Fruit fly (Drosophila melanogaster) whole organism, embryonic: ENCODE results near the gene CG18557.
A peak's percentile ranks its signal among the peaks of the same experiment; 100 is the strongest.

Experiments used
- Aef1 ChIP-seq: fragments of 200-800 bp; sonication (Bioruptor generic); IDR thresholded peaks from 3 replicates; pipeline ENCODE4 v1.3.6; 2022; ENCODE audit warnings: missing biosample characterization, missing genetic modification characterization
- Atf3 ChIP-seq: fragments of 200-800 bp; sonication (Bioruptor generic); optimal IDR thresholded peaks from 3 replicates; lab custom pipeline; 2016; ENCODE audit warnings: missing biosample characterization, missing genetic modification characterization
- B-H1 ChIP-seq: fragments of 200-800 bp; sonication (Bioruptor generic); IDR thresholded peaks from 3 replicates; pipeline ENCODE4 v1.3.6; 2022; ENCODE audit warnings: missing biosample characterization, missing genetic modification characterization
- C15 ChIP-seq: fragments of 200-800 bp; sonication (Bioruptor generic); IDR thresholded peaks from 3 replicates; pipeline ENCODE4 v1.3.6; 2022; ENCODE audit warnings: missing biosample characterization, missing genetic modification characterization
- CG10147 ChIP-seq: fragments of 200-800 bp; sonication (Bioruptor generic); optimal IDR thresholded peaks from 2 replicates; lab custom pipeline; 2019; ENCODE audit warnings: missing biosample characterization, mild to moderate bottlenecking, missing genetic modification characterization, moderate library complexity
- CG10543 ChIP-seq: fragments of 200-800 bp; sonication (Bioruptor generic); optimal IDR thresholded peaks from 3 replicates; lab custom pipeline; 2017; ENCODE audit warnings: missing biosample characterization, mild to moderate bottlenecking, missing genetic modification characterization, moderate library complexity
- CG11247 ChIP-seq: fragments of 200-800 bp; sonication (Bioruptor generic); IDR thresholded peaks from 2 replicates; pipeline ENCODE4 v1.3.6; 2022; ENCODE audit warnings: missing biosample characterization, missing genetic modification characterization
- CG12744 ChIP-seq: fragments of 200-800 bp; sonication (Bioruptor generic); optimal IDR thresholded peaks from 2 replicates; lab custom pipeline; 2016; ENCODE audit warnings: missing biosample characterization, missing genetic modification characterization
- CG13296 ChIP-seq: fragments of 200-800 bp; sonication (Bioruptor generic); optimal IDR thresholded peaks from 3 replicates; lab custom pipeline; 2018; ENCODE audit warnings: missing biosample characterization, mild to moderate bottlenecking, missing genetic modification characterization
- CG1602 ChIP-seq: fragments of 200-800 bp; sonication (Bioruptor generic); optimal IDR thresholded peaks from 3 replicates; lab custom pipeline; 2016; ENCODE audit warnings: missing biosample characterization, missing genetic modification characterization
- CG1603 ChIP-seq: fragments of 200-800 bp; sonication (Bioruptor generic); optimal IDR thresholded peaks from 2 replicates; lab custom pipeline; 2019; ENCODE audit warnings: missing biosample characterization, mild to moderate bottlenecking, missing genetic modification characterization, moderate library complexity
- CG17612 ChIP-seq: fragments of 200-800 bp; sonication (Bioruptor generic); IDR thresholded peaks from 2 replicates; pipeline ENCODE4 v1.3.6; 2022; ENCODE audit warnings: missing biosample characterization, missing genetic modification characterization
- CG17829 ChIP-seq: fragments of 200-800 bp; optimal IDR thresholded peaks from 2 replicates; lab custom pipeline; 2019; ENCODE audit warnings: missing biosample characterization, mild to moderate bottlenecking, missing genetic modification characterization, moderate library complexity
- CG30020 ChIP-seq: fragments of 200-800 bp; optimal IDR thresholded peaks from 2 replicates; lab custom pipeline; 2019; ENCODE audit warnings: missing biosample characterization, mild to moderate bottlenecking, missing genetic modification characterization, moderate library complexity
- CG31388 ChIP-seq: fragments of 200-800 bp; sonication (Bioruptor generic); optimal IDR thresholded peaks from 2 replicates; lab custom pipeline; 2016; ENCODE audit warnings: missing biosample characterization, missing genetic modification characterization
- CG3281 ChIP-seq: fragments of 200-800 bp; sonication (Bioruptor generic); optimal IDR thresholded peaks from 3 replicates; lab custom pipeline; 2017; ENCODE audit warnings: missing biosample characterization, mild to moderate bottlenecking, missing genetic modification characterization
- CG33557 ChIP-seq: fragments of 200-800 bp; sonication (Bioruptor generic); optimal IDR thresholded peaks from 2 replicates; lab custom pipeline; 2019; ENCODE audit warnings: missing biosample characterization, mild to moderate bottlenecking, missing genetic modification characterization, moderate library complexity
- CG42726 ChIP-seq: fragments of 200-800 bp; sonication (Bioruptor generic); IDR thresholded peaks from 2 replicates; pipeline ENCODE4 v1.3.6; 2022; ENCODE audit warnings: missing biosample characterization, missing genetic modification characterization; ENCODE audit not compliant: partially characterized antibody
- CG5953 ChIP-seq: fragments of 200-800 bp; sonication (Bioruptor generic); IDR thresholded peaks from 2 replicates; pipeline ENCODE4 v1.3.6; 2022; ENCODE audit warnings: missing biosample characterization, missing genetic modification characterization
- CG6654 ChIP-seq: fragments of 200-800 bp; sonication (Bioruptor generic); optimal IDR thresholded peaks from 2 replicates; lab custom pipeline; 2017; ENCODE audit warnings: missing biosample characterization, mild to moderate bottlenecking, missing genetic modification characterization
- CG6683 ChIP-seq: fragments of 200-800 bp; sonication (Bioruptor generic); optimal IDR thresholded peaks from 2 replicates; lab custom pipeline; 2017; ENCODE audit warnings: missing biosample characterization, mild to moderate bottlenecking, missing genetic modification characterization, missing genetic modification reagents
- CG8478 ChIP-seq: fragments of >200 bp; optimal IDR thresholded peaks from 2 replicates; lab custom pipeline; 2018
- CG9215 ChIP-seq: fragments of 200-800 bp; sonication (Bioruptor generic); IDR thresholded peaks from 2 replicates; pipeline ENCODE4 v1.3.6; 2022; ENCODE audit warnings: missing biosample characterization, missing genetic modification characterization
- CG9727 ChIP-seq: fragments of 200-800 bp; sonication (Bioruptor generic); optimal IDR thresholded peaks from 3 replicates; lab custom pipeline; 2017; ENCODE audit warnings: missing biosample characterization, mild to moderate bottlenecking, missing genetic modification characterization
- Camta ChIP-seq: fragments of 200-800 bp; sonication (Bioruptor generic); optimal IDR thresholded peaks from 2 replicates; lab custom pipeline; 2016; ENCODE audit warnings: missing biosample characterization, missing genetic modification characterization
- Doc2 ChIP-seq: fragments of 200-800 bp; sonication (Bioruptor generic); IDR thresholded peaks from 2 replicates; pipeline ENCODE4 v1.3.6; 2022; ENCODE audit warnings: missing biosample characterization, missing genetic modification characterization
- E2f1 ChIP-seq: fragments of 200-800 bp; sonication (Bioruptor generic); IDR thresholded peaks from 2 replicates; pipeline ENCODE4 v1.3.6; 2022; ENCODE audit warnings: missing biosample characterization, missing genetic modification characterization
- ERR ChIP-seq: fragments of 200-800 bp; sonication (Bioruptor generic); optimal IDR thresholded peaks from 2 replicates; lab custom pipeline; 2016; ENCODE audit warnings: missing biosample characterization, missing genetic modification characterization
- HHEX ChIP-seq: fragments of 200-800 bp; sonication (Bioruptor generic); optimal IDR thresholded peaks from 3 replicates; lab custom pipeline; 2017; ENCODE audit warnings: missing biosample characterization, mild to moderate bottlenecking, missing genetic modification characterization, missing genetic modification reagents
- Hmx ChIP-seq: fragments of 200-800 bp; sonication (Bioruptor generic); optimal IDR thresholded peaks from 2 replicates; lab custom pipeline; 2016; ENCODE audit warnings: missing biosample characterization, missing genetic modification characterization
- MBD-R2 ChIP-seq: fragments of 200-800 bp; sonication (Bioruptor generic); IDR thresholded peaks from 2 replicates; pipeline ENCODE4 v1.3.6; 2022; ENCODE audit warnings: missing biosample characterization, missing genetic modification characterization
- Oli ChIP-seq: fragments of 200-800 bp; sonication (Bioruptor generic); optimal IDR thresholded peaks from 2 replicates; lab custom pipeline; 2018; ENCODE audit warnings: missing biosample characterization, mild to moderate bottlenecking, missing genetic modification characterization, moderate library complexity
- ato ChIP-seq: fragments of 200-800 bp; sonication (Bioruptor generic); IDR thresholded peaks from 2 replicates; pipeline ENCODE4 v1.3.6; 2022; ENCODE audit warnings: missing biosample characterization, missing genetic modification characterization; ENCODE audit not compliant: partially characterized antibody
- bigmax ChIP-seq: fragments of 200-800 bp; sonication (Bioruptor generic); optimal IDR thresholded peaks from 2 replicates; lab custom pipeline; 2018; ENCODE audit warnings: missing biosample characterization, mild to moderate bottlenecking, missing genetic modification characterization
- bsh ChIP-seq, 2 experiments: fragments of 200-800 bp; sonication (Bioruptor generic); optimal IDR thresholded peaks; 2 replicates each; lab custom pipeline; 2017 to 2018; ENCODE audit warnings: mild to moderate bottlenecking in 2 of 2, missing biosample characterization in 2 of 2, missing genetic modification characterization in 2 of 2, moderate library complexity in 1 of 2
- chm ChIP-seq: fragments of 200-800 bp; sonication (Bioruptor generic); IDR thresholded peaks from 2 replicates; pipeline ENCODE4 v1.3.6; 2022; ENCODE audit warnings: missing biosample characterization, missing genetic modification characterization
- cwo ChIP-seq: fragments of 200-800 bp; sonication (Bioruptor generic); optimal IDR thresholded peaks from 3 replicates; lab custom pipeline; 2017; ENCODE audit warnings: missing biosample characterization, missing genetic modification characterization, mild to moderate bottlenecking, moderate library complexity, missing genetic modification reagents
- da ChIP-seq: fragments of 200-800 bp; sonication (Bioruptor generic); optimal IDR thresholded peaks from 2 replicates; lab custom pipeline; 2016; ENCODE audit warnings: missing biosample characterization, missing genetic modification characterization
- dpn ChIP-seq, 2 experiments: fragments of 200-800 bp; sonication (Bioruptor generic); optimal IDR thresholded peaks; 3 replicates each; lab custom pipeline; 2016; ENCODE audit warnings: missing biosample characterization in 2 of 2, missing genetic modification characterization in 2 of 2
- fd96Cb ChIP-seq: fragments of 200-800 bp; sonication (Bioruptor generic); optimal IDR thresholded peaks from 2 replicates; lab custom pipeline; 2018; ENCODE audit warnings: missing biosample characterization, mild to moderate bottlenecking, missing genetic modification characterization, moderate library complexity
- ftz-f1 ChIP-seq: fragments of 200-800 bp; sonication (Bioruptor generic); optimal IDR thresholded peaks from 2 replicates; lab custom pipeline; 2016; ENCODE audit warnings: missing biosample characterization, missing genetic modification characterization
- her ChIP-seq: fragments of 200-800 bp; sonication (Bioruptor generic); optimal IDR thresholded peaks from 2 replicates; lab custom pipeline; 2016; ENCODE audit warnings: missing biosample characterization, missing genetic modification characterization
- insv ChIP-seq, 2 experiments: fragments of 200-800 bp; sonication (Bioruptor generic); optimal IDR thresholded peaks; 3 replicates each; lab custom pipeline; 2016 to 2018; ENCODE audit warnings: missing biosample characterization in 2 of 2, missing genetic modification characterization in 2 of 2
- maf-S ChIP-seq: fragments of 200-800 bp; sonication (Bioruptor generic); optimal IDR thresholded peaks from 2 replicates; lab custom pipeline; 2016; ENCODE audit warnings: missing biosample characterization, missing genetic modification characterization
- mirr ChIP-seq: fragments of 200-800 bp; sonication (Bioruptor generic); optimal IDR thresholded peaks from 3 replicates; lab custom pipeline; 2018; ENCODE audit warnings: missing biosample characterization, mild to moderate bottlenecking, missing genetic modification characterization
- mld ChIP-seq: fragments of 200-800 bp; sonication (Bioruptor generic); IDR thresholded peaks from 3 replicates; pipeline ENCODE4 v1.3.6; 2022; ENCODE audit warnings: missing biosample characterization, missing genetic modification characterization; ENCODE audit not compliant: partially characterized antibody
- pum ChIP-seq: fragments of 200-800 bp; sonication (Bioruptor generic); optimal IDR thresholded peaks from 2 replicates; lab custom pipeline; 2016; ENCODE audit warnings: missing biosample characterization, missing genetic modification characterization
- stc ChIP-seq: fragments of 200-800 bp; sonication (Bioruptor generic); IDR thresholded peaks from 2 replicates; pipeline ENCODE4 v1.3.6; 2022; ENCODE audit warnings: missing biosample characterization, missing genetic modification characterization
- zen ChIP-seq: fragments of 200-800 bp; sonication (Bioruptor generic); optimal IDR thresholded peaks from 3 replicates; lab custom pipeline; 2018; ENCODE audit warnings: missing biosample characterization, mild to moderate bottlenecking, missing genetic modification characterization, moderate library complexity
- zfh1 ChIP-seq: fragments of 200-800 bp; sonication (Bioruptor generic); IDR thresholded peaks from 3 replicates; pipeline ENCODE4 v1.3.6; 2022; ENCODE audit warnings: missing biosample characterization, missing genetic modification characterization
- zfh2 ChIP-seq: fragments of 200-800 bp; sonication (Bioruptor generic); optimal IDR thresholded peaks from 2 replicates; lab custom pipeline; 2016; ENCODE audit warnings: missing biosample characterization, missing genetic modification characterization

The CG18557 gene

dm6 chr2L:2872968-2873728, 27.6 kb upstream of the CG18557 start (continued):
- TF ChIP-seq CG10543 (GFP tag; lab: Kevin White, UChicago): no peak
- no peak for TF ChIP-seq CG8478 (lab: Kevin White, UChicago)
- TF ChIP-seq dpn (GFP tag; optimal IDR thresholded peaks at IDR 0.05; lab: Kevin White, UChicago): peak in 1 of 2 experiments; percentile 31
- no peak for TF ChIP-seq CG12744 (GFP tag; lab: Kevin White, UChicago)
- no peak for TF ChIP-seq insv (GFP tag; optimal IDR thresholded peaks at IDR 0.05; lab: Kevin White, UChicago)
- no peak for TF ChIP-seq mirr (GFP tag; lab: Kevin White, UChicago)
- no peak for TF ChIP-seq mld (GFP tag; lab: Robert Waterston, UW)
- TF ChIP-seq cwo (GFP tag; lab: Kevin White, UChicago): no peak
- peak; percentile 38 for TF ChIP-seq CG3281
- no peak for TF ChIP-seq CG30020 (tag; lab: Kevin White, UChicago)
- TF ChIP-seq maf-S (GFP tag; lab: Kevin White, UChicago): no peak
- TF ChIP-seq CG33557 (GFP tag; lab: Kevin White, UChicago): no peak
- TF ChIP-seq da: no peak
- peak; percentile 10 for TF ChIP-seq CG1603
- peak; percentile 12 for TF ChIP-seq pum
- TF ChIP-seq B-H1 (GFP tag; lab: Robert Waterston, UW): no peak
- peak; percentile 11 for TF ChIP-seq ERR (GFP tag; lab: Kevin White, UChicago)
- no peak for TF ChIP-seq CG9727 (GFP tag; lab: Kevin White, UChicago)
- TF ChIP-seq bigmax (GFP tag; lab: Kevin White, UChicago): no peak
- TF ChIP-seq her (GFP tag; lab: Kevin White, UChicago): no peak
- no peak for TF ChIP-seq HHEX (GFP tag; lab: Kevin White, UChicago)
- TF ChIP-seq MBD-R2 (GFP tag; lab: Robert Waterston, UW): no peak
- TF ChIP-seq CG17612 (GFP tag; lab: Robert Waterston, UW): no peak
- no peak for TF ChIP-seq C15 (GFP tag; lab: Robert Waterston, UW)
- TF ChIP-seq Hmx: no peak
- no peak for TF ChIP-seq CG13296
- TF ChIP-seq CG11247 (GFP tag; lab: Robert Waterston, UW): no peak
- TF ChIP-seq CG5953 (GFP tag; lab: Robert Waterston, UW): no peak
- TF ChIP-seq CG6654: no peak
- peak; percentile 6 for TF ChIP-seq zen (tag; lab: Kevin White, UChicago)
- no peak for TF ChIP-seq CG31388 (GFP tag; lab: Kevin White, UChicago)
- no peak for TF ChIP-seq ato (GFP tag; lab: Robert Waterston, UW)
- TF ChIP-seq CG17829 (tag; lab: Kevin White, UChicago): no peak
- no peak for TF ChIP-seq CG42726 (GFP tag; lab: Robert Waterston, UW)
- no peak for TF ChIP-seq CG6683 (GFP tag; lab: Kevin White, UChicago)
- TF ChIP-seq fd96Cb (tag; lab: Kevin White, UChicago): no peak
- no peak for TF ChIP-seq CG10147 (GFP tag; lab: Kevin White, UChicago)
- TF ChIP-seq Doc2: no peak
- no peak for TF ChIP-seq CG1602 (GFP tag; lab: Kevin White, UChicago)
- no peak for TF ChIP-seq Camta (GFP tag; lab: Kevin White, UChicago)
- TF ChIP-seq bsh (GFP tag; optimal IDR thresholded peaks at IDR 0.05; lab: Kevin White, UChicago): no peak
- TF ChIP-seq Oli (tag; lab: Kevin White, UChicago): peak; percentile 16
- TF ChIP-seq zfh1 (GFP tag; lab: Robert Waterston, UW): no peak
- TF ChIP-seq E2f1: no peak
- TF ChIP-seq ftz-f1: no peak
- TF ChIP-seq chm (GFP tag; lab: Robert Waterston, UW): 0 out of 2 replicates have a peak, but pooled peaks have one; percentile 29
- peak; percentile 42 for TF ChIP-seq stc (GFP tag; lab: Robert Waterston, UW)
- no peak for TF ChIP-seq Atf3 (GFP tag; lab: Kevin White, UChicago)
- no peak for TF ChIP-seq Aef1 (GFP tag; lab: Robert Waterston, UW)
- TF ChIP-seq zfh2 (GFP tag; lab: Kevin White, UChicago): no peak
- TF ChIP-seq CG9215 (GFP tag; lab: Robert Waterston, UW): no peak
